Fruit fly (Drosophila melanogaster): Measurements from ENCODE around the gene Sap47.

dm6 chr3R:15919367-15920228, 15.3 kb upstream of the Sap47 start:
- TF ChIP-seq CG8301 (tag; optimal IDR thresholded peaks at IDR 0.05) (peak; percentile 97), Pif1B (GFP tag; optimal IDR thresholded peaks at IDR 0.05) (peak; percentile 98), CG9948 (tag; optimal IDR thresholded peaks at IDR 0.05) (peak; percentile 95), CG12605 (GFP tag; IDR thresholded peaks at IDR 0.05) (peak; percentile 95), CG10348 (GFP tag; IDR thresholded peaks at IDR 0.05) (peak; percentile 75), CG4496 (GFP tag; IDR thresholded peaks at IDR 0.05) (peak; percentile 97), CG34367 (tag; optimal IDR thresholded peaks at IDR 0.05) (peak; percentile 97), CG8159 (tag; optimal IDR thresholded peaks at IDR 0.05) (peak; percentile 94), CG17806 (tag; optimal IDR thresholded peaks at IDR 0.05) (peak; percentile 96), rn (GFP tag; IDR thresholded peaks at IDR 0.05) (peak; percentile 96), fd96Ca (GFP tag; IDR thresholded peaks at IDR 0.05) (peak; percentile 97)
